Fruit fly (Drosophila melanogaster) whole organism, prepupa: ENCODE results near the gene ab.

Experiments
- CG10631 ChIP-seq: fragments of 200-800 bp; sonication (Bioruptor generic); optimal IDR thresholded peaks from 2 replicates; lab custom pipeline; 2016; ENCODE audit warnings: missing biosample characterization, missing genetic modification characterization
- CG11902 ChIP-seq: fragments of 200-800 bp; sonication (Bioruptor generic); optimal IDR thresholded peaks from 3 replicates; lab custom pipeline; 2016; ENCODE audit warnings: missing biosample characterization, missing genetic modification characterization
- CG15336 ChIP-seq: fragments of 200-800 bp; sonication (Bioruptor generic); IDR thresholded peaks from 2 replicates; pipeline ENCODE4 v1.3.6; 2022; ENCODE audit warnings: missing biosample characterization, missing genetic modification characterization
- CG1621 ChIP-seq: fragments of 200-800 bp; sonication (Bioruptor generic); optimal IDR thresholded peaks from 3 replicates; lab custom pipeline; 2018; ENCODE audit warnings: missing biosample characterization, mild to moderate bottlenecking, missing genetic modification characterization
- CG6792 ChIP-seq: fragments of 200-800 bp; sonication (Bioruptor generic); optimal IDR thresholded peaks from 3 replicates; lab custom pipeline; 2016; ENCODE audit warnings: missing biosample characterization, missing genetic modification characterization
- Eip75B ChIP-seq: fragments of 200-800 bp; sonication (Bioruptor generic); optimal IDR thresholded peaks from 3 replicates; lab custom pipeline; 2016; ENCODE audit warnings: missing biosample characterization, missing genetic modification characterization
- Hr39 ChIP-seq: fragments of 200-800 bp; sonication (Bioruptor generic); optimal IDR thresholded peaks from 2 replicates; lab custom pipeline; 2016; ENCODE audit warnings: missing biosample characterization, missing genetic modification characterization
- Met ChIP-seq: fragments of 200-800 bp; sonication (Bioruptor generic); optimal IDR thresholded peaks from 3 replicates; lab custom pipeline; 2016; ENCODE audit warnings: missing biosample characterization, missing genetic modification characterization
- Smox ChIP-seq: fragments of 200-800 bp; sonication (Bioruptor generic); optimal IDR thresholded peaks from 3 replicates; lab custom pipeline; 2016; ENCODE audit warnings: missing biosample characterization, missing genetic modification characterization
- Sox102F ChIP-seq: fragments of 200-800 bp; sonication (Bioruptor generic); optimal IDR thresholded peaks from 2 replicates; lab custom pipeline; 2016; ENCODE audit warnings: missing biosample characterization, mild to moderate bottlenecking, missing genetic modification characterization
- esn ChIP-seq: fragments of 200-800 bp; sonication (Bioruptor generic); optimal IDR thresholded peaks from 2 replicates; lab custom pipeline; 2016; ENCODE audit warnings: missing biosample characterization, mild to moderate bottlenecking, missing genetic modification characterization, moderate library complexity
- fkh ChIP-seq: fragments of 200-800 bp; sonication (Bioruptor generic); optimal IDR thresholded peaks from 3 replicates; lab custom pipeline; 2017; ENCODE audit warnings: missing biosample characterization, mild to moderate bottlenecking, missing genetic modification characterization, moderate library complexity
- pdm3 ChIP-seq: fragments of 200-800 bp; sonication (Bioruptor generic); optimal IDR thresholded peaks from 3 replicates; lab custom pipeline; 2016; ENCODE audit warnings: missing biosample characterization, missing genetic modification characterization
- svp ChIP-seq: fragments of 200-800 bp; sonication (Bioruptor generic); peaks from one replicate; lab custom pipeline; 2016; ENCODE audit warnings: missing biosample characterization, missing genetic modification characterization

dm6 chr2L:11269632-11269965 lies 59.1 kb downstream of the ab start, which contains the start of gene cana:
- TF ChIP-seq CG15336 (no peak), Hr39 (GFP tag; lab: Kevin White, UChicago) (no peak), fkh (no peak), Eip75B (GFP tag; lab: Kevin White, UChicago) (no peak), svp (GFP tag; lab: Kevin White, UChicago) (no peak), CG6792 (GFP tag; lab: Kevin White, UChicago) (no peak), Smox (GFP tag; lab: Kevin White, UChicago) (no peak), CG11902 (GFP tag; lab: Kevin White, UChicago) (no peak), Sox102F (no peak), Met (no peak), CG1621 (tag; lab: Kevin White, UChicago) (no peak), esn (GFP tag; lab: Kevin White, UChicago) (no peak), pdm3 (GFP tag; lab: Kevin White, UChicago) (no peak), CG10631 (GFP tag; lab: Kevin White, UChicago) (no peak)
